Worm (Caenorhabditis elegans): ENCODE results near the gene gasr-8.

The gasr-8 gene

ce11 chrV:14642016-14642415 lies 46.9 kb upstream of the gasr-8 start:
- TF ChIP-seq C34F6.9 (tag; optimal IDR thresholded peaks at IDR 0.05): no peak
- TF ChIP-seq crh-2 (tag; optimal IDR thresholded peaks at IDR 0.05): no peak
- TF ChIP-seq lin-39 (tag; optimal IDR thresholded peaks at IDR 0.05): no peak
- no peak for TF ChIP-seq elt-3 (tag; optimal IDR thresholded peaks at IDR 0.05)
- TF ChIP-seq unc-55 (GFP tag; optimal IDR thresholded peaks at IDR 0.05): no peak
- TF ChIP-seq nhr-21 (tag; optimal IDR thresholded peaks at IDR 0.05): no peak
- TF ChIP-seq R02D3.7 (tag; optimal IDR thresholded peaks at IDR 0.05): no peak
- no peak for TF ChIP-seq lsy-2 (tag; optimal IDR thresholded peaks at IDR 0.05)
- no peak for TF ChIP-seq zag-1 (tag; optimal IDR thresholded peaks at IDR 0.05)
- TF ChIP-seq nhr-23 (tag; optimal IDR thresholded peaks at IDR 0.05): no peak
- TF ChIP-seq lin-11 (tag; optimal IDR thresholded peaks at IDR 0.05): no peak
- TF ChIP-seq nhr-25 (tag; optimal IDR thresholded peaks at IDR 0.05): no peak
- TF ChIP-seq gmeb-1 (tag; optimal IDR thresholded peaks at IDR 0.05): no peak
- TF ChIP-seq aly-2 (tag; optimal IDR thresholded peaks at IDR 0.05): no peak
- TF ChIP-seq nhr-129 (tag; optimal IDR thresholded peaks at IDR 0.05): no peak
- TF ChIP-seq mbf-1 (tag; optimal IDR thresholded peaks at IDR 0.05): no peak
- TF ChIP-seq ztf-1 (GFP tag; conservative IDR thresholded peaks at IDR 0.05): no peak

- TF ChIP-seq alr-1 (tag; optimal IDR thresholded peaks at IDR 0.05): no peak
- TF ChIP-seq skn-1 (tag; optimal IDR thresholded peaks at IDR 0.05): peak; percentile 2
- TF ChIP-seq unc-62 (GFP tag; optimal IDR thresholded peaks at IDR 0.05): no peak
- no peak for TF ChIP-seq dmd-4 (tag; optimal IDR thresholded peaks at IDR 0.05)
- TF ChIP-seq lin-11 (tag; optimal IDR thresholded peaks at IDR 0.05): no peak
- no peak for TF ChIP-seq nhr-237 (tag; optimal IDR thresholded peaks at IDR 0.05)
- no peak for TF ChIP-seq lin-13 (GFP tag; optimal IDR thresholded peaks at IDR 0.05)
- TF ChIP-seq zag-1 (tag; optimal IDR thresholded peaks at IDR 0.05): no peak
- peak; percentile 52 for TF ChIP-seq blmp-1 (tag; optimal IDR thresholded peaks at IDR 0.05; ENCODE audit: insufficient read depth)
- no peak for TF ChIP-seq sem-4 (tag; optimal IDR thresholded peaks at IDR 0.05)
- no peak for TF ChIP-seq crh-2 (tag; optimal IDR thresholded peaks at IDR 0.05)
- no peak for TF ChIP-seq ztf-1 (GFP tag; conservative IDR thresholded peaks at IDR 0.05)
- TF ChIP-seq egl-27 (tag; optimal IDR thresholded peaks at IDR 0.05): no peak
- TF ChIP-seq ztf-4 (tag; optimal IDR thresholded peaks at IDR 0.05): no peak
- TF ChIP-seq nhr-77 (tag; optimal IDR thresholded peaks at IDR 0.05): no peak
- TF ChIP-seq lsy-2 (tag; optimal IDR thresholded peaks at IDR 0.05): no peak
- TF ChIP-seq ceh-16 (tag; optimal IDR thresholded peaks at IDR 0.05): no peak
- TF ChIP-seq sma-9 (GFP tag; optimal IDR thresholded peaks at IDR 0.05): no peak
- no peak for TF ChIP-seq sma-9 (tag; optimal IDR thresholded peaks at IDR 0.05)
- TF ChIP-seq nhr-11 (tag; optimal IDR thresholded peaks at IDR 0.05): no peak
- TF ChIP-seq nhr-129 (tag; optimal IDR thresholded peaks at IDR 0.05): peak; percentile 16
- TF ChIP-seq Y55F3AM.14 (GFP tag; optimal IDR thresholded peaks at IDR 0.05): no peak
- no peak for TF ChIP-seq aly-2 (tag; optimal IDR thresholded peaks at IDR 0.05)
- no peak for TF ChIP-seq ZK546.5 (tag; optimal IDR thresholded peaks at IDR 0.05)
- TF ChIP-seq nhr-23 (tag; optimal IDR thresholded peaks at IDR 0.05): no peak
- no peak for TF ChIP-seq ama-1 (optimal IDR thresholded peaks at IDR 0.05)
- no peak for TF ChIP-seq R02D3.7 (tag; optimal IDR thresholded peaks at IDR 0.05)
- TF ChIP-seq mbf-1 (tag; optimal IDR thresholded peaks at IDR 0.05): no peak
- no peak for TF ChIP-seq elt-3 (tag; optimal IDR thresholded peaks at IDR 0.05)
- no peak for TF ChIP-seq ceh-82 (tag; optimal IDR thresholded peaks at IDR 0.05)
- TF ChIP-seq nhr-21 (tag; optimal IDR thresholded peaks at IDR 0.05): no peak
- TF ChIP-seq gmeb-1 (tag; optimal IDR thresholded peaks at IDR 0.05): peak; percentile 84
- TF ChIP-seq fos-1 (tag; optimal IDR thresholded peaks at IDR 0.05): peak; percentile 21
- peak; percentile 39 for TF ChIP-seq C34F6.9 (tag; optimal IDR thresholded peaks at IDR 0.05)
- no peak for TF ChIP-seq snpc-4 (tag; optimal IDR thresholded peaks at IDR 0.05)
- TF ChIP-seq mdl-1 (tag; optimal IDR thresholded peaks at IDR 0.05): no peak
- TF ChIP-seq peb-1 (tag; optimal IDR thresholded peaks at IDR 0.05): no peak
- peak; percentile 13 for TF ChIP-seq nhr-25 (tag; optimal IDR thresholded peaks at IDR 0.05)
- TF ChIP-seq lin-39 (tag; optimal IDR thresholded peaks at IDR 0.05): no peak
- TF ChIP-seq ztf-11 (tag; optimal IDR thresholded peaks at IDR 0.05): no peak
- TF ChIP-seq nhr-10 (tag; optimal IDR thresholded peaks at IDR 0.05): no peak
- peak; percentile 10 for TF ChIP-seq F13H6.1 (tag; optimal IDR thresholded peaks at IDR 0.05)
- no peak for TF ChIP-seq nhr-12 (tag; optimal IDR thresholded peaks at IDR 0.05)
- TF ChIP-seq unc-39 (tag; optimal IDR thresholded peaks at IDR 0.05): no peak
- no peak for TF ChIP-seq elt-1 (tag; optimal IDR thresholded peaks at IDR 0.05)
- TF ChIP-seq sma-3 (GFP tag; optimal IDR thresholded peaks at IDR 0.05): no peak
- TF ChIP-seq mab-5 (tag; optimal IDR thresholded peaks at IDR 0.05): no peak
- TF ChIP-seq nhr-6 (tag; optimal IDR thresholded peaks at IDR 0.05): no peak
- peak; percentile 51 for TF ChIP-seq unc-55 (GFP tag; optimal IDR thresholded peaks at IDR 0.05)
Measured at ce11 chrV:14645817-14646789, 42.8 kb upstream of the gasr-8 start, which contains the start of the genes rfc-1 and pmp-3. Gene rfc-1, minus strand, starts transcription at chrV:14645979. Gene pmp-3, plus strand, starts transcription at chrV:14646739.

All from whole organism, L2 larva.